Fruit fly (Drosophila melanogaster) whole organism, prepupa: Measurements from ENCODE around the gene TwdlT.
A peak's percentile ranks its signal among the peaks of the same experiment; 100 is the strongest.

ENCODE experiments used
- CG10631 ChIP-seq: fragments of 200-800 bp; sonication (Bioruptor generic); optimal IDR thresholded peaks from 2 replicates; lab custom pipeline; 2016; ENCODE audit warnings: missing biosample characterization, missing genetic modification characterization
- CG10669 ChIP-seq: fragments of 200-800 bp; sonication (Bioruptor generic); optimal IDR thresholded peaks from 3 replicates; lab custom pipeline; 2018; ENCODE audit warnings: missing biosample characterization, mild to moderate bottlenecking, missing genetic modification characterization, moderate library complexity
- CG11294 ChIP-seq: fragments of 200-800 bp; sonication (Bioruptor generic); IDR thresholded peaks from 2 replicates; pipeline ENCODE4 v1.3.6; 2022; ENCODE audit warnings: missing biosample characterization, missing genetic modification characterization
- CG11902 ChIP-seq: fragments of 200-800 bp; sonication (Bioruptor generic); optimal IDR thresholded peaks from 3 replicates; lab custom pipeline; 2016; ENCODE audit warnings: missing biosample characterization, missing genetic modification characterization
- CG15336 ChIP-seq: fragments of 200-800 bp; sonication (Bioruptor generic); IDR thresholded peaks from 2 replicates; pipeline ENCODE4 v1.3.6; 2022; ENCODE audit warnings: missing biosample characterization, missing genetic modification characterization
- CG1621 ChIP-seq: fragments of 200-800 bp; sonication (Bioruptor generic); optimal IDR thresholded peaks from 3 replicates; lab custom pipeline; 2018; ENCODE audit warnings: missing biosample characterization, mild to moderate bottlenecking, missing genetic modification characterization
- CG3032 ChIP-seq: fragments of 200-800 bp; optimal IDR thresholded peaks from 2 replicates; lab custom pipeline; 2019; ENCODE audit warnings: missing biosample characterization, mild to moderate bottlenecking, missing genetic modification characterization, moderate library complexity
- CG32006 ChIP-seq: fragments of 200-800 bp; sonication (Bioruptor generic); optimal IDR thresholded peaks from 3 replicates; lab custom pipeline; 2017; ENCODE audit warnings: missing biosample characterization, mild to moderate bottlenecking, missing genetic modification characterization
- CG3919 ChIP-seq: fragments of 200-800 bp; sonication (Bioruptor generic); optimal IDR thresholded peaks from 3 replicates; lab custom pipeline; 2016; ENCODE audit warnings: missing biosample characterization, missing genetic modification characterization
- CG4318 ChIP-seq: fragments of 200-800 bp; sonication (Bioruptor generic); optimal IDR thresholded peaks from 3 replicates; lab custom pipeline; 2017; ENCODE audit warnings: missing biosample characterization, mild to moderate bottlenecking, missing genetic modification characterization
- CG6163 ChIP-seq: fragments of 200-800 bp; sonication (Bioruptor generic); IDR thresholded peaks from 3 replicates; pipeline ENCODE4 v1.3.6; 2022; ENCODE audit warnings: missing biosample characterization, missing genetic modification characterization
- CG6792 ChIP-seq: fragments of 200-800 bp; sonication (Bioruptor generic); optimal IDR thresholded peaks from 3 replicates; lab custom pipeline; 2016; ENCODE audit warnings: missing biosample characterization, missing genetic modification characterization
- CG6808 ChIP-seq: fragments of 200-800 bp; sonication (Bioruptor generic); optimal IDR thresholded peaks from 3 replicates; lab custom pipeline; 2017; ENCODE audit warnings: missing biosample characterization, missing genetic modification characterization, mild to moderate bottlenecking, moderate library complexity, missing genetic modification reagents
- CG7368 ChIP-seq: fragments of 200-800 bp; sonication (Bioruptor generic); optimal IDR thresholded peaks from 3 replicates; lab custom pipeline; 2016; ENCODE audit warnings: missing biosample characterization, missing genetic modification characterization
- CG8119 ChIP-seq: fragments of 200-800 bp; sonication (Bioruptor generic); IDR thresholded peaks from 3 replicates; pipeline ENCODE4 v1.3.6; 2022; ENCODE audit warnings: missing biosample characterization, missing genetic modification characterization
- CG8319 ChIP-seq: fragments of 200-800 bp; sonication (Bioruptor generic); optimal IDR thresholded peaks from 3 replicates; lab custom pipeline; 2016; ENCODE audit warnings: missing biosample characterization, missing genetic modification characterization
- CG8632 ChIP-seq: fragments of 200-800 bp; sonication (Bioruptor generic); optimal IDR thresholded peaks from 3 replicates; lab custom pipeline; 2016; ENCODE audit warnings: missing biosample characterization, missing genetic modification characterization
- CG9139 ChIP-seq: fragments of 200-800 bp; sonication (Bioruptor generic); optimal IDR thresholded peaks from 3 replicates; lab custom pipeline; 2017; ENCODE audit warnings: missing biosample characterization, mild to moderate bottlenecking, missing genetic modification characterization
- Eip75B ChIP-seq: fragments of 200-800 bp; sonication (Bioruptor generic); optimal IDR thresholded peaks from 3 replicates; lab custom pipeline; 2016; ENCODE audit warnings: missing biosample characterization, missing genetic modification characterization
- Eip78C ChIP-seq: fragments of 200-800 bp; sonication (Bioruptor generic); peaks from one replicate; lab custom pipeline; 2016; ENCODE audit warnings: missing biosample characterization, missing genetic modification characterization
- Gug ChIP-seq: fragments of 200-800 bp; sonication (Bioruptor generic); IDR thresholded peaks from 2 replicates; pipeline ENCODE4 v1.3.6; 2022; ENCODE audit warnings: missing biosample characterization, missing genetic modification characterization
- Hr38 ChIP-seq: sonication (Bioruptor generic); optimal IDR thresholded peaks from 2 replicates; lab custom pipeline; 2016; ENCODE audit warnings: missing biosample characterization, missing genetic modification characterization
- Hr39 ChIP-seq: fragments of 200-800 bp; sonication (Bioruptor generic); optimal IDR thresholded peaks from 2 replicates; lab custom pipeline; 2016; ENCODE audit warnings: missing biosample characterization, missing genetic modification characterization
- Met ChIP-seq: fragments of 200-800 bp; sonication (Bioruptor generic); optimal IDR thresholded peaks from 3 replicates; lab custom pipeline; 2016; ENCODE audit warnings: missing biosample characterization, missing genetic modification characterization
- Smox ChIP-seq: fragments of 200-800 bp; sonication (Bioruptor generic); optimal IDR thresholded peaks from 3 replicates; lab custom pipeline; 2016; ENCODE audit warnings: missing biosample characterization, missing genetic modification characterization
- Sox102F ChIP-seq: fragments of 200-800 bp; sonication (Bioruptor generic); optimal IDR thresholded peaks from 2 replicates; lab custom pipeline; 2016; ENCODE audit warnings: missing biosample characterization, mild to moderate bottlenecking, missing genetic modification characterization
- Sox14 ChIP-seq: fragments of 200-800 bp; sonication (Bioruptor generic); optimal IDR thresholded peaks from 3 replicates; lab custom pipeline; 2016; ENCODE audit warnings: missing biosample characterization, missing genetic modification characterization
- Sox15 ChIP-seq: fragments of 200-800 bp; sonication (Bioruptor generic); optimal IDR thresholded peaks from 3 replicates; lab custom pipeline; 2016; ENCODE audit warnings: missing biosample characterization, missing genetic modification characterization
- achi ChIP-seq: fragments of 200-800 bp; sonication (Bioruptor generic); optimal IDR thresholded peaks from 3 replicates; lab custom pipeline; 2016; ENCODE audit warnings: missing biosample characterization, missing genetic modification characterization
- cyc ChIP-seq: fragments of 200-800 bp; sonication (Bioruptor generic); optimal IDR thresholded peaks from 3 replicates; lab custom pipeline; 2016; ENCODE audit warnings: missing biosample characterization, missing genetic modification characterization
- dac ChIP-seq: fragments of 200-800 bp; sonication (Bioruptor generic); optimal IDR thresholded peaks from 2 replicates; lab custom pipeline; 2017; ENCODE audit warnings: missing biosample characterization, mild to moderate bottlenecking, missing genetic modification characterization
- dsx ChIP-seq: fragments of 200-800 bp; optimal IDR thresholded peaks from 3 replicates; lab custom pipeline; 2019; ENCODE audit warnings: missing biosample characterization, mild to moderate bottlenecking, missing genetic modification characterization, moderate library complexity; ENCODE audit not compliant: poor library complexity, severe bottlenecking
- eg ChIP-seq: fragments of 200-800 bp; sonication (Bioruptor generic); IDR thresholded peaks from 3 replicates; pipeline ENCODE4 v1.3.6; 2022; ENCODE audit warnings: missing biosample characterization, missing genetic modification characterization
- esn ChIP-seq: fragments of 200-800 bp; sonication (Bioruptor generic); optimal IDR thresholded peaks from 2 replicates; lab custom pipeline; 2016; ENCODE audit warnings: missing biosample characterization, mild to moderate bottlenecking, missing genetic modification characterization, moderate library complexity
- fd85E ChIP-seq: fragments of 200-800 bp; sonication (Bioruptor generic); optimal IDR thresholded peaks from 3 replicates; lab custom pipeline; 2016; ENCODE audit warnings: missing biosample characterization, missing genetic modification characterization
- salr ChIP-seq, 2 experiments: fragments of 200-800 bp; sonication (Bioruptor generic); optimal IDR thresholded peaks; 3 replicates each; lab custom pipeline; 2016 to 2018; ENCODE audit warnings: missing biosample characterization in 2 of 2, missing genetic modification characterization in 2 of 2, mild to moderate bottlenecking in 1 of 2
- spab ChIP-seq: fragments of 200-800 bp; sonication (Bioruptor generic); optimal IDR thresholded peaks from 2 replicates; lab custom pipeline; 2017; ENCODE audit warnings: missing biosample characterization, mild to moderate bottlenecking, missing genetic modification characterization, missing genetic modification reagents
- ss ChIP-seq, 2 experiments: fragments of 200-800 bp; sonication (Bioruptor generic); optimal IDR thresholded peaks; 2 replicates in 1 of 2; 3 replicates in 1 of 2; lab custom pipeline; 2017 to 2018; ENCODE audit warnings: mild to moderate bottlenecking in 2 of 2, missing biosample characterization in 2 of 2, missing genetic modification characterization in 2 of 2, moderate library complexity in 1 of 2
- svp ChIP-seq: fragments of 200-800 bp; sonication (Bioruptor generic); peaks from one replicate; lab custom pipeline; 2016; ENCODE audit warnings: missing biosample characterization, missing genetic modification characterization
- topi ChIP-seq: fragments of 200-800 bp; sonication (Bioruptor generic); optimal IDR thresholded peaks from 3 replicates; lab custom pipeline; 2016; ENCODE audit warnings: missing biosample characterization, missing genetic modification characterization

Gene TwdlT

DNA sequence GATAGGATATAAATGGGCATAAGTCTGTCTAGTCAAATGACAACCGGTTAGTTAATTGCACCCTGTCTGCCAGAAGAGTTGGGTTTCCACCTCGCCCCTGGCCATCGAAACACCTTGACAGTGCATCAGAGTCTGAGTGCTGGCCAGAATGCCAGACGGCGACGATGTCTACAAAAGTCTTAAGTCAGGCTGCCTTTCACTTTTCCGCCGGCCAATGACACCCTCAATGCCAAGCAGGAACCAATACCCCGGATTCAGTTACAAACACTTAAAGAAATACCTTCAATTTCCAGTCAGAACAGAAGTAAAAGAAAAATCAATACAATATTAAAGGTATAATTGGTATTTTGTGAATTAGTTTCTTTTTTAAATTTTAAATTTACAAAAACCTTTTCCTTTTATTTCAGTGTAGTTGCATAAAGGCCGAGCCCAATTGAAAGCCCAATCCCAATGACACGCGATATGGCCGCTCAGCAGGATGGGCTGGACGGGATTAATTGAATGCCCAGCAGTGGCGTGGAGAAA, 35.6 kb downstream of the TwdlT start (continued):
- TF ChIP-seq CG9139 (GFP tag; lab: Kevin White, UChicago) (peak; percentile 28), Sox102F (GFP tag; lab: Kevin White, UChicago) (no peak), CG6792 (GFP tag; lab: Kevin White, UChicago) (peak; percentile 16), svp (GFP tag; lab: Kevin White, UChicago) (no peak), ss (GFP tag; optimal IDR thresholded peaks at IDR 0.05; lab: Kevin White, UChicago) (peak; percentile 68 to 74), CG6808 (GFP tag; lab: Kevin White, UChicago) (peak; percentile 63), Sox15 (GFP tag; lab: Kevin White, UChicago) (no peak), Eip78C (GFP tag; lab: Kevin White, UChicago) (peak; percentile 92), CG32006 (GFP tag; lab: Kevin White, UChicago) (peak; percentile 6), CG4318 (no peak), spab (peak; percentile 45), dsx (GFP tag; lab: Kevin White, UChicago) (peak; percentile 66), salr (GFP tag; optimal IDR thresholded peaks at IDR 0.05; lab: Kevin White, UChicago) (no peak), CG10669 (no peak), CG15336 (peak; percentile 17; the same call in 1 of the 2 replicates), CG7368 (peak; percentile 46), CG3919 (GFP tag; lab: Kevin White, UChicago) (peak; percentile 49), CG8319 (GFP tag; lab: Kevin White, UChicago) (peak; percentile 4), eg (GFP tag; lab: Robert Waterston, UW) (peak; percentile 73), esn (GFP tag; lab: Kevin White, UChicago) (no peak), CG3032 (tag; lab: Kevin White, UChicago) (peak; percentile 51), Met (GFP tag; lab: Kevin White, UChicago) (peak; percentile 14), fd85E (GFP tag; lab: Kevin White, UChicago) (no peak), cyc (no peak), Eip75B (peak; percentile 59), topi (peak; percentile 19), CG11294 (GFP tag; lab: Robert Waterston, UW) (no peak), CG11902 (GFP tag; lab: Kevin White, UChicago) (no peak), CG8632 (GFP tag; lab: Kevin White, UChicago) (no peak)

DNA sequence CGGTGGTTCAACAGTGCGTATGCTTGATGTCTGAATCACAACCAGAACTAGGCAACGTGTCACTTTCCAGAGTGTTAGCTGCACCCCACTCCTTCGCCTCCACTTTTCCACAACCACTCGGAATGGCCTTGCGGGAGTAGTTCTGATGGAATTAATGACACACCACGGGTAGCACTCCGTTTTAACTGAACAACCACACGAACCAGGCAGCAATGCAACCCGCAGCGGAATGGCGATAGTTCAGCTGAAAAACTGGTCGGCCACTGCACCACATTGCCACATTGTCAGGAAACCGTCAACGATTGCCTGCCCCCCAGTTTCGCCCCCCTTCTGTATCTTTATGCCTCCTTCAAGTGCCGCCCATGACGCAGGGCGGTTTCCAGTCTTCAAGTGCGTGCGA, 38.5 kb downstream of the TwdlT start, which contains the start of gene Cpr97Ea:
Cpr97Ea (minus strand) TSS at position 230 of the 400 bp plus-strand sequence.
- no peak for TF ChIP-seq CG11902 (GFP tag; lab: Kevin White, UChicago)
- TF ChIP-seq Smox = no peak
- no peak for TF ChIP-seq CG8119
- no peak for TF ChIP-seq Hr39 (GFP tag; lab: Kevin White, UChicago)
- TF ChIP-seq CG10631 = no peak
- TF ChIP-seq ss (GFP tag; optimal IDR thresholded peaks at IDR 0.05; lab: Kevin White, UChicago) = peak; percentile 0 to 18
- peak; percentile 76 for TF ChIP-seq CG1621 (tag; lab: Kevin White, UChicago)
- TF ChIP-seq Hr38 (GFP tag; lab: Kevin White, UChicago) = no peak
- TF ChIP-seq CG10669 = no peak
- TF ChIP-seq achi = no peak
- no peak for TF ChIP-seq CG6808 (GFP tag; lab: Kevin White, UChicago)
- TF ChIP-seq Sox14 = no peak
- no peak for TF ChIP-seq dac (GFP tag; lab: Kevin White, UChicago)
- TF ChIP-seq CG6163 (GFP tag; lab: Robert Waterston, UW) = no peak
- peak; percentile 18 for TF ChIP-seq Eip78C (GFP tag; lab: Kevin White, UChicago)
- TF ChIP-seq Gug (GFP tag; lab: Robert Waterston, UW) = no peak
